In genomic region chrII:14065486-14065885, ce11 we compare ENCODE assay signal across 2 worm cellular contexts.
TF ChIP-seq lines count a peak whose summit lies in the region.

No protein-coding gene starts in this region.

TF ChIP-seq in whole organism, L4 larva, 104 proteins besides CTCF, POLR2A, EP300 and RAD21:
- peak; percentile 90 for TF ChIP-seq set-16 (GFP tag; IDR thresholded peaks at IDR 0.05; lab: Robert Waterston, UW)
- TF ChIP-seq dmd-6 (GFP tag; IDR thresholded peaks at IDR 0.05; lab: Robert Waterston, UW) = no peak

TF ChIP-seq in whole organism, young adult, 124 proteins besides CTCF, POLR2A, EP300 and RAD21:
- TF ChIP-seq K12H6.12 (tag; optimal IDR thresholded peaks at IDR 0.05; lab: Kevin White, UChicago) = no peak
- TF ChIP-seq sea-2 (GFP tag; IDR thresholded peaks at IDR 0.05; lab: Robert Waterston, UW) = no peak
- 0 out of 2 replicates have a peak, but pooled peaks have one; percentile 39 for TF ChIP-seq lin-26 (GFP tag; IDR thresholded peaks at IDR 0.05; lab: Robert Waterston, UW)
- peak; percentile 69; the same call in 1 of the 2 replicates for TF ChIP-seq egrh-3 (GFP tag; IDR thresholded peaks at IDR 0.05; lab: Robert Waterston, UW)
- TF ChIP-seq akir-1 (GFP tag; optimal IDR thresholded peaks at IDR 0.05; lab: Kevin White, UChicago) = no peak
- TF ChIP-seq ets-4 (GFP tag; optimal IDR thresholded peaks at IDR 0.05; lab: Kevin White, UChicago) = no peak
- TF ChIP-seq ekl-4 (GFP tag; IDR thresholded peaks at IDR 0.05; lab: Robert Waterston, UW) = no peak
- no peak for TF ChIP-seq mes-4 (tag; optimal IDR thresholded peaks at IDR 0.05; lab: Kevin White, UChicago)
- peak; percentile 31; the same call in 1 of the 2 replicates for TF ChIP-seq madf-6 (GFP tag; IDR thresholded peaks at IDR 0.05; lab: Robert Waterston, UW)
- no peak for TF ChIP-seq atf-7 (tag; optimal IDR thresholded peaks at IDR 0.05; lab: Kevin White, UChicago)
- no peak for TF ChIP-seq Y67H2A.10 (GFP tag; conservative IDR thresholded peaks at IDR 0.05; lab: Robert Waterston, UW)
- peak; percentile 88 for TF ChIP-seq zfh-2 (GFP tag; conservative IDR thresholded peaks at IDR 0.05; lab: Robert Waterston, UW)
- no peak for TF ChIP-seq lin-35 (GFP tag; optimal IDR thresholded peaks at IDR 0.05; lab: Kevin White, UChicago)
- no peak for TF ChIP-seq nfyb-1 (GFP tag; IDR thresholded peaks at IDR 0.05; lab: Robert Waterston, UW)
- TF ChIP-seq nhr-120 (GFP tag; IDR thresholded peaks at IDR 0.05; lab: Robert Waterston, UW) = no peak
- 0 out of 2 replicates have a peak, but pooled peaks have one; percentile 15 for TF ChIP-seq mcd-1 (GFP tag; IDR thresholded peaks at IDR 0.05; lab: Robert Waterston, UW)
- no peak for TF ChIP-seq aptf-3 (GFP tag; IDR thresholded peaks at IDR 0.05; lab: Robert Waterston, UW)
- TF ChIP-seq ceh-40 (GFP tag; IDR thresholded peaks at IDR 0.05; lab: Robert Waterston, UW) = no peak
- TF ChIP-seq snpc-1.1 (tag; optimal IDR thresholded peaks at IDR 0.05; lab: Kevin White, UChicago; ENCODE audit: insufficient read depth) = no peak
